Fruit fly (Drosophila melanogaster): Measurements from ENCODE around the gene CG14454.

DNA sequence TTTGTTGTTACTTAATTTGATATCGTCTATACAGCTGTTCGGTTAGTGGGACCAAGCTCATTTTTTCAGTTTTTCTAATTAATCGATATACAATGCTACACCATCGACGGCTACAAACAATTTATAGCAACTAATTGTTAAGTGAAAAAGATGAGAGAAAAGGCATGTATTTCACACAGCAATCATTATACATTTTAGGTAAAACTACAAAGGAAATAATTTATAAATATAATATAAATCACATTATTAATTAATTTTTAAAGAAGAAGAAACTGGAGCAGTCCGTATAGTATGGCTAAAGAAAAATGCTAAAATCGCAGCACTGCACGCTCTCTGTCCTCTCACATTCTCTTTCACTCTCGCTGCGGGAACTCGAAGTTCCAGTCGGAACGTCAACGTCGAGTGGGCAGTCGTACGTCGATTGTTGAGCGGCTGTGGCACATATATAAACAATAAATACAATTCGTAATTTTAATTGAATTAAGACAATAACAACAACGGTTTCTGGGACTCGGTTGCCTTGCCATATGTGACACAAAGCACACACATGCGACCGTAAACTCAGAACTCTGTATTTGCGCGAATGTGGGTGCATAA is 35.5 kb upstream of the CG14454 start, which contains the start of the genes CG14450 and CG11367:
- TF ChIP-seq pan (optimal IDR thresholded peaks at IDR 0.05) (no peak), usp (GFP tag; optimal IDR thresholded peaks at IDR 0.05) (no peak)

All from whole organism.